Worm (Caenorhabditis elegans): Measurements from ENCODE around the gene Y25C1A.14.

- TF ChIP-seq ama-1 (optimal IDR thresholded peaks at IDR 0.05) (no peak), ceh-2 (tag; optimal IDR thresholded peaks at IDR 0.05) (peak; percentile 34), rnt-1 (tag; optimal IDR thresholded peaks at IDR 0.05) (peak; percentile 59), fkh-10 (GFP tag; optimal IDR thresholded peaks at IDR 0.05) (no peak), madf-2 (tag; optimal IDR thresholded peaks at IDR 0.05) (no peak), elt-2 (tag; optimal IDR thresholded peaks at IDR 0.05) (peak; percentile 69), ceh-14 (tag; optimal IDR thresholded peaks at IDR 0.05) (peak; percentile 38), unc-42 (tag; optimal IDR thresholded peaks at IDR 0.05) (peak; percentile 80), pha-4 (tag; optimal IDR thresholded peaks at IDR 0.05) (no peak), pqm-1 (tag; optimal IDR thresholded peaks at IDR 0.05) (no peak), fax-1 (tag; optimal IDR thresholded peaks at IDR 0.05) (no peak), C08G9.2 (tag; optimal IDR thresholded peaks at IDR 0.05) (peak; percentile 35)
These were observed 19.8 kb downstream of the Y25C1A.14 start, which contains the start of gene Y25C1A.8 for ce11 chrII:3076915-3077314.

All from whole organism, late embryonic.